Worm (Caenorhabditis elegans): ENCODE data around the gene C34D10.5.

ce11 chrX:7985495-7986029 is 32.3 kb upstream of the C34D10.5 start, which contains the start of gene F45E1.4:
- TF ChIP-seq snpc-3.4 (tag; optimal IDR thresholded peaks at IDR 0.05) (no peak), ama-1 (optimal IDR thresholded peaks at IDR 0.05) (no peak), ama-1 (GFP tag; optimal IDR thresholded peaks at IDR 0.05) (no peak), unc-62 (GFP tag; optimal IDR thresholded peaks at IDR 0.05) (no peak), nfyb-1 (GFP tag; IDR thresholded peaks at IDR 0.05) (no peak), hmg-1.2 (GFP tag; IDR thresholded peaks at IDR 0.05) (no peak), sdz-38 (tag; optimal IDR thresholded peaks at IDR 0.05) (no peak), efl-1 (GFP tag; optimal IDR thresholded peaks at IDR 0.05) (no peak), ztf-18 (tag; optimal IDR thresholded peaks at IDR 0.05) (no peak), lin-40 (tag; optimal IDR thresholded peaks at IDR 0.05) (no peak), madf-8 (GFP tag; conservative IDR thresholded peaks at IDR 0.05) (no peak)
